Worm (Caenorhabditis elegans): ENCODE results near the gene T09F3.4.

- TF ChIP-seq ama-1 (optimal IDR thresholded peaks at IDR 0.05) (no peak), ceh-13 (GFP tag; optimal IDR thresholded peaks at IDR 0.05) (no peak), tbx-37 (GFP tag; conservative IDR thresholded peaks at IDR 0.05) (no peak), scrt-1 (GFP tag; IDR thresholded peaks at IDR 0.05) (no peak), hnd-1 (tag; optimal IDR thresholded peaks at IDR 0.05) (no peak), hmg-4 (GFP tag; optimal IDR thresholded peaks at IDR 0.05) (no peak), sea-1 (GFP tag; conservative IDR thresholded peaks at IDR 0.05) (no peak), flt-1 (GFP tag; IDR thresholded peaks at IDR 0.05) (no peak), tra-4 (tag; optimal IDR thresholded peaks at IDR 0.05) (no peak), pes-1 (GFP tag; IDR thresholded peaks at IDR 0.05) (no peak), hmbx-1 (tag; optimal IDR thresholded peaks at IDR 0.05) (no peak)
Observed at ce11 chrII:10346075-10346474, 49.4 kb upstream of the T09F3.4 start, which contains the start of gene C07E3.10.

Data from whole organism, early embryonic.